Worm (Caenorhabditis elegans): Measurements from ENCODE around the gene moc-2.

moc-2 gene

DNA sequence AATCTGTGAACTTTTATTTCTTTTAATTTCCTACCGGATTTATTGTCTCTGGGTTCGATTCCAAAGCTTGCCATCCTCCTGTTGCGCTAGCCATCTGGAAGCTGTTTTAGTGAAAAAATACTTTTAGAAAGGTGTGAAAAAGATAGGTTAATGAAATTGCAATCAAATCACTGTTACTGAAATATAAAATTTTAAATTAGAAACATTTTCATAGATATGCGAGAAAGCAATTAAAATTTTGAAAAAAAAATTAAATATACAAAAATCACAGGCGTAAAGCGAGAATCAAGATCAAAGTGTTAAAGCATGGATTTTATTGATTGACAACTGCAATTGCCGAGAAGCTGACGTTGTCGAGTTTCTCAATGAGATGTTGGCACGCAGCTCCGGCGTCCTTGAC is 5.7 kb upstream of the moc-2 start, which contains the start of gene ubh-2:
ubh-2 (minus strand) TSS at position 101 of the 400 bp plus-strand sequence.
- TF ChIP-seq B0310.2 (tag; optimal IDR thresholded peaks at IDR 0.05) (no peak), ceh-36 (tag; optimal IDR thresholded peaks at IDR 0.05) (no peak), aly-1 (tag; optimal IDR thresholded peaks at IDR 0.05) (no peak), tra-4 (tag; optimal IDR thresholded peaks at IDR 0.05) (no peak), tbx-37 (GFP tag; conservative IDR thresholded peaks at IDR 0.05) (no peak), pes-1 (GFP tag; IDR thresholded peaks at IDR 0.05) (no peak), ets-7 (tag; optimal IDR thresholded peaks at IDR 0.05) (no peak), ama-1 (optimal IDR thresholded peaks at IDR 0.05) (no peak), sea-1 (GFP tag; conservative IDR thresholded peaks at IDR 0.05) (no peak), hmbx-1 (tag; optimal IDR thresholded peaks at IDR 0.05) (no peak), ceh-13 (GFP tag; optimal IDR thresholded peaks at IDR 0.05) (no peak), tbx-11 (GFP tag; IDR thresholded peaks at IDR 0.05) (no peak), hnd-1 (tag; optimal IDR thresholded peaks at IDR 0.05) (no peak), scrt-1 (GFP tag; IDR thresholded peaks at IDR 0.05) (no peak), F13C5.2 (tag; optimal IDR thresholded peaks at IDR 0.05) (no peak), flt-1 (GFP tag; IDR thresholded peaks at IDR 0.05) (no peak), hmg-4 (GFP tag; optimal IDR thresholded peaks at IDR 0.05) (no peak)

DNA sequence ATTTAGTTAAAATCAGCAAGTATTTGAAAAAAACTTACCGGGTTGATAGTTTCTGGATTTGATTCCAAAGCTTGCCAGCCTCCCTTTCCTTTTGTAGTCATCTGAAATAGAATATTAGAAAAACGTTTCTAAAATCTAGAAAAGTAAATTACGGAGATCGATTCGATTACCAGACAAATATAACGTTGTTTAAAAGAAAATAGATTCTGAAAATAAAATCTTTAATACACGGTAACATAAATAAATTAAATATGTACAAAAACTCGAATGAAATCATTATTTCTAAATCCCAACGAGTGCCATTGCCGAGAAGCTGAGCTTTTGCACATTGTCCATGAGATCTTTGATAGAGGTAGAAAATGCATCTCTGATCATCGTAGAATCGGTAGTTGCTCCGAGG is 4.7 kb upstream of the moc-2 start, which contains the start of gene ubh-3:
ubh-3 (minus strand) TSS at position 101 of the 400 bp plus-strand sequence.
- TF ChIP-seq B0310.2 (tag; optimal IDR thresholded peaks at IDR 0.05) (no peak), tra-4 (tag; optimal IDR thresholded peaks at IDR 0.05) (no peak), pes-1 (GFP tag; IDR thresholded peaks at IDR 0.05) (no peak), ets-7 (tag; optimal IDR thresholded peaks at IDR 0.05) (no peak), sea-1 (GFP tag; conservative IDR thresholded peaks at IDR 0.05) (no peak), ceh-13 (GFP tag; optimal IDR thresholded peaks at IDR 0.05) (no peak), flt-1 (GFP tag; IDR thresholded peaks at IDR 0.05) (no peak), aly-1 (tag; optimal IDR thresholded peaks at IDR 0.05) (no peak), hmbx-1 (tag; optimal IDR thresholded peaks at IDR 0.05) (no peak), hmg-4 (GFP tag; optimal IDR thresholded peaks at IDR 0.05) (no peak), hnd-1 (tag; optimal IDR thresholded peaks at IDR 0.05) (no peak), ceh-36 (tag; optimal IDR thresholded peaks at IDR 0.05) (no peak), tbx-37 (GFP tag; conservative IDR thresholded peaks at IDR 0.05) (no peak), scrt-1 (GFP tag; IDR thresholded peaks at IDR 0.05) (no peak), tbx-11 (GFP tag; IDR thresholded peaks at IDR 0.05) (no peak), ama-1 (optimal IDR thresholded peaks at IDR 0.05) (no peak), F13C5.2 (tag; optimal IDR thresholded peaks at IDR 0.05) (no peak)

ce11 chrV:6506238-6506956 is 2.4 kb upstream of the moc-2 start:
- TF ChIP-seq tra-4 (tag; optimal IDR thresholded peaks at IDR 0.05) (no peak), hmg-4 (GFP tag; optimal IDR thresholded peaks at IDR 0.05) (no peak), ceh-13 (GFP tag; optimal IDR thresholded peaks at IDR 0.05) (no peak), F13C5.2 (tag; optimal IDR thresholded peaks at IDR 0.05) (no peak), hnd-1 (tag; optimal IDR thresholded peaks at IDR 0.05) (no peak), tbx-37 (GFP tag; conservative IDR thresholded peaks at IDR 0.05) (no peak)

- no peak for TF ChIP-seq pes-1 (GFP tag; IDR thresholded peaks at IDR 0.05)
Measured at ce11 chrV:6505339-6505811, 1.4 kb upstream of the moc-2 start, which contains the start of gene W01A11.7. Gene W01A11.7, minus strand, starts transcription at chrV:6505389.

DNA sequence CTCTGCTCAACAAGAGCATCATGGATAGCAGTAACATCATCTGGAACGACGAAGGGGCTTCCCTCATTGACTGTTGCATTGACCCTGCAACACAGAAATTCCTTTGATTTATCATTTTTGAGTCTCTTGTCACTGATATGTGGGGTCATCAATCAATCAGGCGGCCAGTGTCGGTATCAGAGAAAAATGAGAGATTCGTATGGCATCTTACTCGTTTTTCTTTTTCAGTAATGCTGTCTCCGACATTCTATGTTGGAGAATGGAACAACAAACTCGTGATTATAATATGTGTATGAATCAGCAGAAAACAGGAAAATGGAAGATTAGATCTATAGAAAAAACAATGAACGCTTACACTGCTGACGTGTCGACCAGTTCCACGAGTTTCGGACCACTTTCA is 823 bp downstream of the moc-2 start:
- TF ChIP-seq F13C5.2 (tag; optimal IDR thresholded peaks at IDR 0.05): no peak
- no peak for TF ChIP-seq pes-1 (GFP tag; IDR thresholded peaks at IDR 0.05)
- no peak for TF ChIP-seq hmbx-1 (tag; optimal IDR thresholded peaks at IDR 0.05)
- TF ChIP-seq ama-1 (optimal IDR thresholded peaks at IDR 0.05): no peak

ce11 chrV:6498903-6499302 is 5.1 kb downstream of the moc-2 start, which contains the start of gene W01A11.1:
Gene W01A11.1, plus strand, starts transcription at chrV:6499224.
- TF ChIP-seq flt-1 (GFP tag; IDR thresholded peaks at IDR 0.05): no peak
- TF ChIP-seq hmg-4 (GFP tag; optimal IDR thresholded peaks at IDR 0.05): no peak
- no peak for TF ChIP-seq hmbx-1 (tag; optimal IDR thresholded peaks at IDR 0.05)
- no peak for TF ChIP-seq ceh-13 (GFP tag; optimal IDR thresholded peaks at IDR 0.05)
- TF ChIP-seq scrt-1 (GFP tag; IDR thresholded peaks at IDR 0.05): no peak
- TF ChIP-seq hnd-1 (tag; optimal IDR thresholded peaks at IDR 0.05): no peak
- TF ChIP-seq B0310.2 (tag; optimal IDR thresholded peaks at IDR 0.05): no peak
- no peak for TF ChIP-seq ets-7 (tag; optimal IDR thresholded peaks at IDR 0.05)
- no peak for TF ChIP-seq pes-1 (GFP tag; IDR thresholded peaks at IDR 0.05)
- no peak for TF ChIP-seq tbx-11 (GFP tag; IDR thresholded peaks at IDR 0.05)

- TF ChIP-seq ets-7 (tag; optimal IDR thresholded peaks at IDR 0.05) (no peak), hnd-1 (tag; optimal IDR thresholded peaks at IDR 0.05) (no peak), flt-1 (GFP tag; IDR thresholded peaks at IDR 0.05) (no peak), tbx-37 (GFP tag; conservative IDR thresholded peaks at IDR 0.05) (no peak), ama-1 (optimal IDR thresholded peaks at IDR 0.05) (no peak), scrt-1 (GFP tag; IDR thresholded peaks at IDR 0.05) (no peak), B0310.2 (tag; optimal IDR thresholded peaks at IDR 0.05) (no peak), hmbx-1 (tag; optimal IDR thresholded peaks at IDR 0.05) (no peak), ceh-36 (tag; optimal IDR thresholded peaks at IDR 0.05) (no peak), tbx-11 (GFP tag; IDR thresholded peaks at IDR 0.05) (no peak), ceh-13 (GFP tag; optimal IDR thresholded peaks at IDR 0.05) (no peak)
Measured at ce11 chrV:6498441-6498840, 5.5 kb downstream of the moc-2 start.

- TF ChIP-seq pes-1 (GFP tag; IDR thresholded peaks at IDR 0.05): no peak
- no peak for TF ChIP-seq flt-1 (GFP tag; IDR thresholded peaks at IDR 0.05)
- TF ChIP-seq tbx-11 (GFP tag; IDR thresholded peaks at IDR 0.05): no peak
- no peak for TF ChIP-seq scrt-1 (GFP tag; IDR thresholded peaks at IDR 0.05)
- TF ChIP-seq ama-1 (optimal IDR thresholded peaks at IDR 0.05): no peak
- TF ChIP-seq ceh-36 (tag; optimal IDR thresholded peaks at IDR 0.05): no peak
- no peak for TF ChIP-seq F13C5.2 (tag; optimal IDR thresholded peaks at IDR 0.05)
- no peak for TF ChIP-seq hmg-4 (GFP tag; optimal IDR thresholded peaks at IDR 0.05)
- TF ChIP-seq sea-1 (GFP tag; conservative IDR thresholded peaks at IDR 0.05): no peak
- no peak for TF ChIP-seq B0310.2 (tag; optimal IDR thresholded peaks at IDR 0.05)
- no peak for TF ChIP-seq ceh-13 (GFP tag; optimal IDR thresholded peaks at IDR 0.05)
- no peak for TF ChIP-seq aly-1 (tag; optimal IDR thresholded peaks at IDR 0.05)
Measured at ce11 chrV:6496611-6497158, 7.3 kb downstream of the moc-2 start, which contains the start of gene dgtr-1. Gene dgtr-1, plus strand, starts transcription at chrV:6497108.

Data from whole organism, early embryonic.